Worm (Caenorhabditis elegans) whole organism, late embryonic: Measurements from ENCODE around the gene R13H4.5.

Experiments
- F13H6.1 ChIP-seq: sonication (generic microtip); optimal IDR thresholded peaks from 2 replicates; lab custom pipeline; 2016; ENCODE audit warnings: missing genetic modification characterization, missing compliant biosample characterization
- T23F11.4 ChIP-seq: fragments of 200-800 bp; sonication (Bioruptor generic); optimal IDR thresholded peaks from 2 replicates; lab custom pipeline; 2018; ENCODE audit warnings: mild to moderate bottlenecking, missing genetic modification characterization, missing compliant biosample characterization
- Y22D7AL.16 ChIP-seq: sonication (generic microtip); optimal IDR thresholded peaks from 2 replicates; lab custom pipeline; 2016; ENCODE audit warnings: missing genetic modification characterization, missing compliant biosample characterization
- ama-1 ChIP-seq: fragments of 150-350 bp; optimal IDR thresholded peaks from 2 replicates; lab custom pipeline; 2014
- ceh-14 ChIP-seq: sonication (generic microtip); optimal IDR thresholded peaks from 2 replicates; lab custom pipeline; 2016; ENCODE audit warnings: missing genotype, missing genetic modification characterization, missing compliant biosample characterization
- ceh-18 ChIP-seq: sonication (generic microtip); optimal IDR thresholded peaks from 2 replicates; lab custom pipeline; 2016; ENCODE audit warnings: missing genetic modification characterization, missing compliant biosample characterization
- ceh-19 ChIP-seq: fragments of 200-800 bp; sonication (Bioruptor generic); optimal IDR thresholded peaks from 2 replicates; lab custom pipeline; 2018; ENCODE audit warnings: mild to moderate bottlenecking, missing genetic modification characterization, missing compliant biosample characterization
- ceh-45 ChIP-seq: fragments of 200-800 bp; sonication (Bioruptor generic); IDR thresholded peaks from 2 replicates; pipeline ENCODE4 v1.3.6; 2022; ENCODE audit warnings: missing genetic modification reagents, missing genetic modification characterization, missing compliant biosample characterization
- ceh-9 ChIP-seq: sonication (generic microtip); optimal IDR thresholded peaks from 2 replicates; lab custom pipeline; 2016; ENCODE audit warnings: mild to moderate bottlenecking, missing genetic modification characterization, inconsistent platforms, missing compliant biosample characterization
- dmd-4 ChIP-seq: sonication (generic microtip); optimal IDR thresholded peaks from 2 replicates; lab custom pipeline; 2016; ENCODE audit warnings: borderline replicate concordance, missing genetic modification characterization, missing compliant biosample characterization
- dve-1 ChIP-seq: sonication (generic microtip); optimal IDR thresholded peaks from 2 replicates; lab custom pipeline; 2017; ENCODE audit warnings: antibody characterized with exemption, mild to moderate bottlenecking, missing genetic modification characterization, missing compliant biosample characterization
- elt-2 ChIP-seq: sonication (generic microtip); optimal IDR thresholded peaks from 2 replicates; lab custom pipeline; 2016; ENCODE audit warnings: missing genetic modification reagents, missing genetic modification characterization, missing compliant biosample characterization
- elt-4 ChIP-seq: sonication (generic microtip); optimal IDR thresholded peaks from 2 replicates; lab custom pipeline; 2016; ENCODE audit warnings: missing genetic modification characterization, missing compliant biosample characterization
- ets-4 ChIP-seq: sonication (generic microtip); optimal IDR thresholded peaks from 2 replicates; lab custom pipeline; 2016; ENCODE audit warnings: missing genetic modification characterization, missing compliant biosample characterization
- fkh-10 ChIP-seq: fragments of 150-350 bp; optimal IDR thresholded peaks from 2 replicates; lab custom pipeline; 2014; ENCODE audit warnings: missing biosample characterization, missing genetic modification reagents, missing genetic modification characterization
- gmeb-2 ChIP-seq: sonication (generic microtip); optimal IDR thresholded peaks from 2 replicates; lab custom pipeline; 2016; ENCODE audit warnings: missing genetic modification characterization, inconsistent platforms, missing compliant biosample characterization
- hlh-30 ChIP-seq: sonication (generic microtip); optimal IDR thresholded peaks from 2 replicates; lab custom pipeline; 2017; ENCODE audit warnings: antibody characterized with exemption, missing genetic modification characterization, missing compliant biosample characterization; ENCODE audit not compliant: insufficient read depth
- hlh-6 ChIP-seq: sonication (generic microtip); optimal IDR thresholded peaks from 2 replicates; lab custom pipeline; 2016; ENCODE audit warnings: missing genotype, missing genetic modification characterization, missing compliant biosample characterization
- hlh-8 ChIP-seq: sonication (generic microtip); optimal IDR thresholded peaks from 2 replicates; lab custom pipeline; 2016; ENCODE audit warnings: missing genotype, missing genetic modification characterization, missing compliant biosample characterization
- lim-6 ChIP-seq: sonication (generic microtip); optimal IDR thresholded peaks from 2 replicates; lab custom pipeline; 2016; ENCODE audit warnings: missing genetic modification characterization, missing compliant biosample characterization
- lin-11 ChIP-seq: fragments of 200-800 bp; sonication (Bioruptor generic); optimal IDR thresholded peaks from 2 replicates; lab custom pipeline; 2018; ENCODE audit warnings: mild to moderate bottlenecking, missing genetic modification characterization, missing compliant biosample characterization
- madf-2 ChIP-seq: sonication (generic microtip); optimal IDR thresholded peaks from 2 replicates; lab custom pipeline; 2017; ENCODE audit warnings: missing genetic modification characterization, missing compliant biosample characterization
- nfya-1 ChIP-seq: sonication (generic microtip); optimal IDR thresholded peaks from 2 replicates; lab custom pipeline; 2017; ENCODE audit warnings: missing genetic modification characterization, mild to moderate bottlenecking, missing compliant biosample characterization, antibody characterized with exemption, moderate library complexity
- nhr-11 ChIP-seq: fragments of 150-350 bp; optimal IDR thresholded peaks from 2 replicates; lab custom pipeline; 2014; ENCODE audit warnings: missing biosample characterization, missing genetic modification characterization
- npax-4 ChIP-seq: sonication (generic microtip); optimal IDR thresholded peaks from 2 replicates; lab custom pipeline; 2016; ENCODE audit warnings: missing genetic modification characterization, missing compliant biosample characterization
- odd-2 ChIP-seq: sonication (generic microtip); optimal IDR thresholded peaks from 2 replicates; lab custom pipeline; 2017; ENCODE audit warnings: antibody characterized with exemption, mild to moderate bottlenecking, missing genetic modification characterization, missing compliant biosample characterization
- pat-9 ChIP-seq: fragments of 200-800 bp; sonication (Bioruptor generic); optimal IDR thresholded peaks from 2 replicates; lab custom pipeline; 2018; ENCODE audit warnings: mild to moderate bottlenecking, missing genetic modification characterization, moderate library complexity, missing compliant biosample characterization
- pax-1 ChIP-seq: fragments of 150-350 bp; optimal IDR thresholded peaks from 2 replicates; lab custom pipeline; 2014; ENCODE audit warnings: missing biosample characterization, missing genetic modification characterization
- sdc-2 ChIP-seq: sonication (generic microtip); optimal IDR thresholded peaks from 2 replicates; lab custom pipeline; 2016; ENCODE audit warnings: missing genotype, missing genetic modification characterization, missing compliant biosample characterization
- sox-2 ChIP-seq: fragments of 200-800 bp; sonication (Bioruptor generic); IDR thresholded peaks from 2 replicates; pipeline ENCODE4 v1.3.6; 2022; ENCODE audit warnings: missing genetic modification reagents, missing genetic modification characterization, missing compliant biosample characterization
- syd-9 ChIP-seq: sonication (generic microtip); optimal IDR thresholded peaks from 2 replicates; lab custom pipeline; 2016; ENCODE audit warnings: mild to moderate bottlenecking, missing genetic modification characterization, moderate library complexity, missing compliant biosample characterization
- tbx-7 ChIP-seq: sonication (generic microtip); optimal IDR thresholded peaks from 2 replicates; lab custom pipeline; 2016; ENCODE audit warnings: missing genotype, missing genetic modification characterization, missing compliant biosample characterization
- unc-3 ChIP-seq, 2 experiments: fragments of 200-800 bp in 1 of 2; sonication (Bioruptor generic) in 1 of 2; sonication (generic microtip) in 1 of 2; conservative IDR thresholded peaks in 1 of 2; optimal IDR thresholded peaks in 1 of 2; 2 replicates each; pipeline versions ENCODE4 v1.3.6 to Lab custom; 2016 to 2022; ENCODE audit warnings: missing compliant biosample characterization in 2 of 2, missing genetic modification characterization in 2 of 2, missing genetic modification reagents in 1 of 2
- unc-42 ChIP-seq: sonication (generic microtip); optimal IDR thresholded peaks from 2 replicates; lab custom pipeline; 2016; ENCODE audit warnings: missing genotype, missing genetic modification characterization, missing compliant biosample characterization
- unc-86 ChIP-seq: sonication (generic microtip); optimal IDR thresholded peaks from 2 replicates; lab custom pipeline; 2016; ENCODE audit warnings: missing genetic modification characterization, missing compliant biosample characterization
- ztf-16 ChIP-seq: sonication (generic microtip); optimal IDR thresholded peaks from 2 replicates; lab custom pipeline; 2017; ENCODE audit warnings: missing genetic modification characterization, missing compliant biosample characterization

R13H4.5 gene

DNA sequence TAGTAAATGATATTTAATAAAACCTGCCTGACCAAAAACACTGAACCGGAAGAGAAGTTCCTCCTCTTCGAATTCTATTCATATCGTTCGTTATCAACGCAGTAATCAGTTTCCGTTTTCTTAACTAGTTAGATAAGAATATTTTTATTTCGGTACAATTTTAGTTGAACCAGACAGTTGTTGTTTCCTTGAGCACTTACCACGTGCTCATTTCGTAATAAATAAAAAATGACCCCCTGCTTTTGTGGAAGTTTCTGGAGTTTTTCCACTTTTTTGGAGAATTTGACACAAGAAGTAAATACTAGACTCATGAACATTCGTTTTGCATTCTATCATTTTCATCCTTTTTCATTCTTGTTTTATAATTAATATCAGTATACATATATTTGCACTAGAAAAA lies 6.8 kb upstream of the R13H4.5 start:
- TF ChIP-seq elt-2 (peak; percentile 32), pax-1 (tag; lab: Kevin White, UChicago) (no peak)
- TF ChIP-seq, all 69 proteins: peak for 1

DNA sequence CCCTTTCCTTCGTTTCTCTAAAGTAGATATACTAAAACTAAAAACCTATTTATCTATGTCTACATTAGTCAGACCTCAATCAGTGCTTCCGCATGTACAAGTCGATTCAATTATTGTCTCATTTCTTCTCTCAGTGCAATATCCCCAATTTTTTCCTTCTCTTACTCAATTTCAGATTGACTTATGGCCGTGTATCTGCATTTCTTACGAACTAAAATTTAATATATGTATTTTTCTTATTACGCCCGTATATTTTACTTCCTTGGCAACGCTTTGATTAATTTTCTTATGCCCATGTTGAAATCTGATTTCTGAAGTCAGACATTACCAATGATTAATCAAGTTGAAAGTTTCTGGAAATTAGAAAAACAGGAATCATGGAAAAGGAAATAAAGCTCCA lies 5.6 kb upstream of the R13H4.5 start:
- TF ChIP-seq Y22D7AL.16 (tag; lab: Kevin White, UChicago) (no peak), unc-42 (tag; lab: Kevin White, UChicago) (peak; percentile 93), ceh-14 (tag; lab: Kevin White, UChicago) (peak; percentile 98)

DNA sequence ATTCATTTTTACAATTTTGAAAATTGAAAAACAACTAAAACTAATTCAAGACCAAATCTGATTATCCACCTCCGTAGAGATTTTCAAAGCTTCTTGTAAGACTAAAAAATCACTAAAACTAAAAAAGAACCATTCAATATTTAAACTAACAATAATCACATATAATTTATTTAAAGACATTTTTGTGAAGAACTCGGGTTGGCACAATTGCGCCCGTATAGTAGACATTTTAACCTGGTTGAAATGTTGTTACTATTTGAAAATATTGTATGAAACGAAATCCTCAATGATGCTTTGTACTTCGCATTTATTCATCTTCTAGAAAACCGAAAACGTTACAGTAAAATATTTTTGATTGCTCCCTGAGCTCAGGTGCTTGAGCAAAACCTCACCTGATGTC lies 4.5 kb upstream of the R13H4.5 start:
- TF ChIP-seq pat-9 (tag; lab: Kevin White, UChicago): no peak
- no peak for TF ChIP-seq hlh-8
- TF ChIP-seq syd-9 (tag; lab: Kevin White, UChicago): no peak
- TF ChIP-seq ztf-16 (tag; lab: Kevin White, UChicago): no peak
- no peak for TF ChIP-seq madf-2 (tag; lab: Kevin White, UChicago)
- TF ChIP-seq sox-2 (GFP tag; lab: Robert Waterston, UW): no peak
- no peak for TF ChIP-seq sdc-2
- TF ChIP-seq npax-4: no peak
- no peak for TF ChIP-seq lin-11 (tag; lab: Kevin White, UChicago)
- no peak for TF ChIP-seq dmd-4 (tag; lab: Kevin White, UChicago)
- TF ChIP-seq elt-4 (tag; lab: Kevin White, UChicago): no peak
- no peak for TF ChIP-seq ceh-19 (GFP tag; lab: Kevin White, UChicago)
- TF ChIP-seq fkh-10 (GFP tag; lab: Kevin White, UChicago): no peak
- no peak for TF ChIP-seq pax-1 (tag; lab: Kevin White, UChicago)

DNA sequence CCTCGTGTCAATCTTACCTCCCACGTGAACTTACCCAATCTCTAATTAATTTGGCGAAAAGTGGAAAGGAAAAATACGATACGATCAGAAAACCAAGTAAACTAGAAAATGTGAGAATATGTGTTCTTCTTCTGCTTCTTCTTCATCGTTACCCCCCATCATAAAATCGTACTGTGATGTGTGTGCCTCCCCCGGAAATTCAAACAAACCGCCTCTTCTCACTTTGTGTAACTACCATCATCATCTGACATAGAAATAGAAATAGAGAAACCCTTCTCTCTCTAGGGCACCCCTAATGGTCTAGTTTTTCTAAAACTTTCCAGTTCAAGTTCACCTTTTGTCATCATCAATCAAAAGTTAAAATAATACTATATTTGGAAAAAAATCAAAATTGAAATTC lies 2.7 kb upstream of the R13H4.5 start:
- TF ChIP-seq hlh-6 (no peak), elt-4 (tag; lab: Kevin White, UChicago) (no peak), ceh-18 (tag; lab: Kevin White, UChicago) (no peak), hlh-30 (tag; lab: Kevin White, UChicago) (no peak), odd-2 (tag; lab: Kevin White, UChicago) (no peak), ceh-19 (GFP tag; lab: Kevin White, UChicago) (no peak), pat-9 (tag; lab: Kevin White, UChicago) (no peak)
- TF ChIP-seq, all 69 proteins: peak for 0

DNA sequence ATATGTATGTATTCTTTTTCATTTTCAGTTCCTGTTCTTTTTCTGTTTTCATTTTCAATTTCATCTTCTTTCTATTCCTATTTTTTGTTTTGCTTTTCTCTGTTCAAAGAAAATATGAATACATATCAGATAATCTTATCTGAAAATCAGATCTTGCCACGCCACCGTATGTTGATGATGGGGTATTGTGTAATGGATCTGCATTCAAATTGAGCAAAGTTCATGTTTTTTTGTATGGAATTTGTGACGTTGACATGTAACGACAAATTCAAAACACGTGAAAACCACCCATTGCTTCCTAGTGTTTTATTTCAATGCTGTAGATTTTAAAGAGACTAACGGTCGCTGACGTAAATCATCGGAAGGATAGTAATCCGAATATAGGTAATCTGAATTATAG lies 2.2 kb upstream of the R13H4.5 start:
- TF ChIP-seq unc-3 (GFP tag; conservative IDR thresholded peaks at IDR 0.05; lab: Robert Waterston, UW): no peak
- TF ChIP-seq unc-3 (tag; optimal IDR thresholded peaks at IDR 0.05; lab: Kevin White, UChicago): no peak
- no peak for TF ChIP-seq dve-1 (tag; lab: Kevin White, UChicago)
- no peak for TF ChIP-seq ets-4 (tag; lab: Kevin White, UChicago)
- TF ChIP-seq lim-6: no peak
- TF ChIP-seq hlh-8: no peak
- TF ChIP-seq ama-1 (lab: Kevin White, UChicago): no peak
- no peak for TF ChIP-seq F13H6.1 (tag; lab: Kevin White, UChicago)

DNA sequence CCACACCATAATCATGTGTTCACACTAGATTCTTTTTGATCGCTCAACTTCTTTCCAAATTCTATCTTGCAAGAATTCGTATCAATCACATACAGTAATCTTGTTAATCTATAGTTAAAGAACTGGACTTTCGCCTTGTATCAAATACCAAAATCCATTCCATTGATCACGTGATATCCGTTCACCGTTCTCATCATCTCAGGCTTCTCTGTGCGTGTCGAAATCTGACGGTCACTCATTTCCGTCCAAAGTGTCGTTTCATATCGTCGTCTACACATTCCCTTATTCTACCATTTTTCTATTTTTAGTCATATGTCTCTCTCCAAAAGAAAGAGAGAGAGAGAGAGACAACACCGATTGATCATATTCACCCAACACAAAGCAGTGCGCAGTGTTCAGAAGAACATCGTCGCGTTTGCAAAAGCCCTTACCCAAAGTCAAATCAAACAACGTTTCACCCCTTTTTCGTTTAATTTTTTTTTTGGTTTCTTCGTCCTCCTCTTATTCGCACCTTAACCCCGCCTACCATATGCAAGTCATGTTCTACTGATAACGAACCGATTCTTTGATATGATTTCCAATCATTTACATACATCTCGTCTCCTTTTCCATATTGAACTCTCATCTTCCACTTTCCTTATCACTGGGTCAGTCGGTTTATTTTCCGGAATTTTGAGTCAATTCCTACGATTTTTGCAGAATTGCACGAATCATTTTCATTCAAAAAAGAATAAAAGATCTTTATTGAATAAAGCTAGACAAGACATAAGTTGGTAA lies 1.2 kb upstream of the R13H4.5 start:
- TF ChIP-seq pax-1 (tag; lab: Kevin White, UChicago) (no peak), ceh-45 (GFP tag; lab: Robert Waterston, UW) (no peak), unc-86 (no peak), hlh-30 (tag; lab: Kevin White, UChicago) (peak; percentile 49), nhr-11 (tag; lab: Kevin White, UChicago) (no peak), nfya-1 (tag; lab: Kevin White, UChicago) (no peak), dve-1 (tag; lab: Kevin White, UChicago) (no peak), elt-2 (peak; percentile 73), ceh-9 (tag; lab: Kevin White, UChicago) (no peak), T23F11.4 (GFP tag; lab: Kevin White, UChicago) (no peak), gmeb-2 (no peak), tbx-7 (tag; lab: Kevin White, UChicago) (no peak)
